Worm (Caenorhabditis elegans): ENCODE measurements around the gene gst-15.

DNA sequence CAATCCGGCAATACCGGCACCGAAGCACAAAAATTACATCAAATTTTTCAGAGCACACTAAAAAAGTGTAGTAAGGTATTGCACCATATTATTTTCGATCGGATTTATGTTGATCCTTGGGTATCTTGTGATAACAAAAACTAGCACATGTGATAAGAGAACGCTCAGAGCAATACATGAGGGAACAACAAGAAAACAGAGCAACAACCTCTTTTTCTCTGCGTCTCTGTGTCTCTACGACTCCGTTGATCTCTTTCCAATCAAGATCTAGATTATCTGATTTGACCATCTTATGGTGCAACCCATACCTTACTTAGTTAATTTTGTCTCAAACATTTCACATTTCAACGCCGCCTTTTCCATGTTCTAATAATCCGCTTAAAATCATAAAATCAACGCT, 19.2 kb upstream of the gst-15 start, which contains the start of gene tag-10:
- TF ChIP-seq ces-1 (GFP tag; optimal IDR thresholded peaks at IDR 0.05), result no peak
- TF ChIP-seq snpc-4 (tag; optimal IDR thresholded peaks at IDR 0.05), result no peak
